Worm (Caenorhabditis elegans): Measurements from ENCODE around the gene gfl-1.
A peak's percentile ranks its signal among the peaks of the same experiment; 100 is the strongest.

gfl-1 gene

ce11 chrIV:11497312-11497711 is 23.8 kb upstream of the gfl-1 start:
- 0 out of 2 replicates have a peak, but pooled peaks have one; percentile 6 for TF ChIP-seq Y48G9A.11 (GFP tag; IDR thresholded peaks at IDR 0.05)
- 0 out of 2 replicates have a peak, but pooled peaks have one; percentile 42 for TF ChIP-seq Y105C5A.15 (GFP tag; IDR thresholded peaks at IDR 0.05)
- peak; percentile 48 for TF ChIP-seq lin-38 (GFP tag; IDR thresholded peaks at IDR 0.05)

DNA sequence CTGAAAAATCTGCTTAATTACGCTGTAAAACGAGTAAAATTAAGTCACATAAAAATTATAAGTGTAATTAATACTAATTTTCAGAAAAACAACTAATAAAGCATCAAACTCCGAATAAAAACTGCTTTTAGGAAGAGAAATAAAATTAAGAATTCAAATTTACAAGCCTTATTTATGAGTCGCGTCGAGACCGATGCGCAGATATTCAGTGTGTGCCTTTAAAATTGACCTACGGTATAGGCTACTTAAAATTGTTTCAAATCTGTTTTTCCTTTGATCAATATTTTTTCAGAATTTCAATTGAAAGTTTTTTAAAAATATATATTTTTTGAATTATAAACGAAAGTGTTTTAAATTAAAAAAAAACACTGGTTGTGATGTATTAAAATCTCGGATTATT is 22.9 kb upstream of the gfl-1 start, which contains the start of gene sms-1:
Gene sms-1 (minus strand): TSS at position 6 of the 400 bp plus-strand sequence.
- no peak for TF ChIP-seq duxl-1 (tag; optimal IDR thresholded peaks at IDR 0.05; ENCODE audit: poor library complexity)
- TF ChIP-seq T20F7.1 (GFP tag; optimal IDR thresholded peaks at IDR 0.05), result no peak
- no peak for TF ChIP-seq madf-5 (GFP tag; IDR thresholded peaks at IDR 0.05)
- TF ChIP-seq nhr-76 (tag; optimal IDR thresholded peaks at IDR 0.05), result no peak
- TF ChIP-seq jun-1 (tag; optimal IDR thresholded peaks at IDR 0.05), result no peak
- no peak for TF ChIP-seq dve-1 (tag; optimal IDR thresholded peaks at IDR 0.05; ENCODE audit: insufficient read depth)
- no peak for TF ChIP-seq ces-1 (GFP tag; optimal IDR thresholded peaks at IDR 0.05)
- no peak for TF ChIP-seq lin-39 (tag; optimal IDR thresholded peaks at IDR 0.05)
- no peak for TF ChIP-seq ztf-7 (tag; optimal IDR thresholded peaks at IDR 0.05)
- TF ChIP-seq lsy-2 (tag; optimal IDR thresholded peaks at IDR 0.05), result no peak
- TF ChIP-seq nhr-102 (tag; optimal IDR thresholded peaks at IDR 0.05), result no peak
- TF ChIP-seq dmd-6 (GFP tag; IDR thresholded peaks at IDR 0.05), result no peak
- TF ChIP-seq tag-97 (GFP tag; IDR thresholded peaks at IDR 0.05), result no peak
- no peak for TF ChIP-seq ceh-32 (tag; optimal IDR thresholded peaks at IDR 0.05; ENCODE audit: poor library complexity)

- no peak for TF ChIP-seq madf-5 (GFP tag; IDR thresholded peaks at IDR 0.05)
- no peak for TF ChIP-seq unc-62 (GFP tag; optimal IDR thresholded peaks at IDR 0.05 in 1 of 2)
- TF ChIP-seq unc-62 (tag; optimal IDR thresholded peaks at IDR 0.05), result no peak
- TF ChIP-seq dmd-6 (GFP tag; IDR thresholded peaks at IDR 0.05), result no peak
- no peak for TF ChIP-seq unc-39 (tag; optimal IDR thresholded peaks at IDR 0.05)
- TF ChIP-seq nhr-11 (tag; optimal IDR thresholded peaks at IDR 0.05), result no peak
Measured at ce11 chrIV:11500421-11500820, 20.7 kb upstream of the gfl-1 start, which contains the start of gene H21P03.10. H21P03.10 (plus strand) TSS chrIV:11500721.

- no peak for TF ChIP-seq T20F7.1 (GFP tag; optimal IDR thresholded peaks at IDR 0.05)
- TF ChIP-seq ceh-82 (tag; optimal IDR thresholded peaks at IDR 0.05), result no peak
- peak; percentile 52 for TF ChIP-seq nhr-48 (tag; optimal IDR thresholded peaks at IDR 0.05)
- TF ChIP-seq zfp-3 (GFP tag; conservative IDR thresholded peaks at IDR 0.05), result no peak
- no peak for TF ChIP-seq pha-4 (GFP tag; IDR thresholded peaks at IDR 0.05)
- TF ChIP-seq pha-4 (tag; optimal IDR thresholded peaks at IDR 0.05), result no peak
- TF ChIP-seq hlh-11 (tag; optimal IDR thresholded peaks at IDR 0.05), result peak; percentile 38
- TF ChIP-seq hlh-30 (tag; optimal IDR thresholded peaks at IDR 0.05; ENCODE audit: insufficient read depth), result peak; percentile 1
- no peak for TF ChIP-seq zip-2 (tag; optimal IDR thresholded peaks at IDR 0.05)
- peak; percentile 29 for TF ChIP-seq mxl-3 (GFP tag; optimal IDR thresholded peaks at IDR 0.05)
- TF ChIP-seq gei-8 (GFP tag; optimal IDR thresholded peaks at IDR 0.05), result peak; percentile 16
- no peak for TF ChIP-seq skn-1 (tag; optimal IDR thresholded peaks at IDR 0.05)
- TF ChIP-seq lim-7 (GFP tag; IDR thresholded peaks at IDR 0.05), result no peak
- TF ChIP-seq nhr-28 (tag; optimal IDR thresholded peaks at IDR 0.05), result peak; percentile 61
- TF ChIP-seq dmd-6 (GFP tag; IDR thresholded peaks at IDR 0.05), result peak; percentile 38; the same call in 1 of the 2 replicates
- TF ChIP-seq Y105C5A.15 (GFP tag; IDR thresholded peaks at IDR 0.05), result no peak
- no peak for TF ChIP-seq arid-1 (GFP tag; conservative IDR thresholded peaks at IDR 0.05)
- no peak for TF ChIP-seq lin-38 (GFP tag; IDR thresholded peaks at IDR 0.05)
- TF ChIP-seq ZK546.5 (tag; optimal IDR thresholded peaks at IDR 0.05), result no peak
- TF ChIP-seq mdl-1 (tag; optimal IDR thresholded peaks at IDR 0.05), result peak in 1 of 2 experiments; percentile 20
- no peak for TF ChIP-seq attf-4 (tag; optimal IDR thresholded peaks at IDR 0.05)
- no peak for TF ChIP-seq ceh-20 (GFP tag; IDR thresholded peaks at IDR 0.05)
Measured at ce11 chrIV:11503654-11504053, 17.4 kb upstream of the gfl-1 start.

Measured in whole organism, L4 larva.